Worm (Caenorhabditis elegans): ENCODE data around the gene hpx-2.

- TF ChIP-seq him-1 (tag; optimal IDR thresholded peaks at IDR 0.05) (no peak), W03F9.2 (tag; optimal IDR thresholded peaks at IDR 0.05) (no peak), dao-5 (tag; optimal IDR thresholded peaks at IDR 0.05) (no peak)
Measured at ce11 chrV:13840909-13841308, 9.4 kb upstream of the hpx-2 start, which contains the start of gene srx-17.
